Fruit fly (Drosophila melanogaster): ENCODE measurements around the gene aust.

Gene aust

dm6 chr2L:9235556-9236001 lies 15.3 kb downstream of the aust start (continued):
- TF ChIP-seq HmgD (GFP tag; optimal IDR thresholded peaks at IDR 0.05) (no peak), ro (GFP tag; IDR thresholded peaks at IDR 0.05) (no peak), Antp (GFP tag; optimal IDR thresholded peaks at IDR 0.05) (no peak), fu2 (GFP tag; optimal IDR thresholded peaks at IDR 0.05) (no peak), Doc2 (GFP tag; IDR thresholded peaks at IDR 0.05) (no peak), crp (GFP tag; optimal IDR thresholded peaks at IDR 0.05) (no peak), pita (GFP tag; optimal IDR thresholded peaks at IDR 0.05) (no peak), CG10462 (GFP tag; optimal IDR thresholded peaks at IDR 0.05) (no peak), Hey (tag; optimal IDR thresholded peaks at IDR 0.05) (no peak), sob (GFP tag; IDR thresholded peaks at IDR 0.05) (peak; percentile 57; the same call in 1 of the 2 replicates), abd-A (tag; optimal IDR thresholded peaks at IDR 0.05) (peak; percentile 91), PHDP (tag; optimal IDR thresholded peaks at IDR 0.05) (peak; percentile 61), CG8924 (tag; optimal IDR thresholded peaks at IDR 0.05) (peak; percentile 57), tx (GFP tag; optimal IDR thresholded peaks at IDR 0.05) (no peak), CG34376 (GFP tag; optimal IDR thresholded peaks at IDR 0.05) (no peak), CG8290 (GFP tag; optimal IDR thresholded peaks at IDR 0.05) (no peak), CG8290 (tag; optimal IDR thresholded peaks at IDR 0.05) (no peak), NK7.1 (GFP tag; optimal IDR thresholded peaks at IDR 0.05) (no peak), CG8089 (GFP tag; optimal IDR thresholded peaks at IDR 0.05) (no peak), CG2120 (GFP tag; optimal IDR thresholded peaks at IDR 0.05) (peak; percentile 64), CG7987 (GFP tag; optimal IDR thresholded peaks at IDR 0.05) (no peak), al (GFP tag; IDR thresholded peaks at IDR 0.05) (peak; percentile 68), CG16779 (GFP tag; IDR thresholded peaks at IDR 0.05) (no peak), D19A (tag; optimal IDR thresholded peaks at IDR 0.05) (no peak)

dm6 chr2L:9234104-9234503 lies 16.7 kb downstream of the aust start:
- TF ChIP-seq CG31224 (GFP tag; IDR thresholded peaks at IDR 0.05) (no peak), Hr39 (optimal IDR thresholded peaks at IDR 0.05) (peak; percentile 23), Dfd (GFP tag; optimal IDR thresholded peaks at IDR 0.05) (peak in 1 of 2 experiments; percentile 82), CG6175 (GFP tag; IDR thresholded peaks at IDR 0.05) (0 out of 3 replicates have a peak, but pooled peaks have one; percentile 36), Jarid2 (GFP tag; optimal IDR thresholded peaks at IDR 0.05) (no peak), NK7.1 (GFP tag; optimal IDR thresholded peaks at IDR 0.05) (no peak), croc (GFP tag; conservative IDR thresholded peaks at IDR 0.05) (no peak), Sin3A (optimal IDR thresholded peaks at IDR 0.05) (no peak), CG9876 (GFP tag; optimal IDR thresholded peaks at IDR 0.05) (no peak), wor (GFP tag; IDR thresholded peaks at IDR 0.05) (no peak), bowl (GFP tag; IDR thresholded peaks at IDR 0.05) (0 out of 2 replicates have a peak, but pooled peaks have one; percentile 17), ash1 (GFP tag; optimal IDR thresholded peaks at IDR 0.05) (no peak), maf-S (GFP tag; optimal IDR thresholded peaks at IDR 0.05) (no peak), br (optimal IDR thresholded peaks at IDR 0.05) (no peak), Doc3 (GFP tag; IDR thresholded peaks at IDR 0.05; ENCODE audit: partially characterized antibody) (0 out of 3 replicates have a peak, but pooled peaks have one; percentile 12), CG16813 (GFP tag; IDR thresholded peaks at IDR 0.05; ENCODE audit: partially characterized antibody) (no peak), inv (GFP tag; IDR thresholded peaks at IDR 0.05; ENCODE audit: partially characterized antibody) (0 out of 2 replicates have a peak, but pooled peaks have one; percentile 1), vnd (GFP tag; IDR thresholded peaks at IDR 0.05; ENCODE audit: partially characterized antibody) (no peak), Rx (GFP tag; IDR thresholded peaks at IDR 0.05) (no peak), CG10654 (GFP tag; optimal IDR thresholded peaks at IDR 0.05) (no peak), sens (GFP tag) (no peak), CG6272 (GFP tag; IDR thresholded peaks at IDR 0.05) (0 out of 2 replicates have a peak, but pooled peaks have one; percentile 25), CG4617 (GFP tag; optimal IDR thresholded peaks at IDR 0.05; ENCODE audit: borderline replicate concordance) (no peak), jing (GFP tag; optimal IDR thresholded peaks at IDR 0.05) (no peak), CG3065 (GFP tag; optimal IDR thresholded peaks at IDR 0.05) (no peak), pan (optimal IDR thresholded peaks at IDR 0.05) (no peak), pan (GFP tag; optimal IDR thresholded peaks at IDR 0.05 in 1 of 2, IDR thresholded peaks at IDR 0.05 in 1 of 2) (peak in 1 of 2 experiments; percentile 13), CG11560 (tag; IDR thresholded peaks at IDR 0.05) (0 out of 3 replicates have a peak, but pooled peaks have one; percentile 25), CG2202 (tag; optimal IDR thresholded peaks at IDR 0.05) (no peak), Scr (GFP tag; IDR thresholded peaks at IDR 0.05; ENCODE audit: partially characterized antibody) (no peak), Med (GFP tag) (peak; percentile 61)

Measured in whole organism, embryonic.